Worm (Caenorhabditis elegans) whole organism, L2 larva: Measurements from ENCODE around the gene F38E9.6.

Source experiments
- mdl-1 ChIP-seq, 2 experiments: fragments of 150-350 bp in 1 of 2; sonication (generic microtip) in 1 of 2; optimal IDR thresholded peaks; 2 replicates each; lab custom pipeline; 2017; ENCODE audit warnings: missing biosample characterization in 2 of 2, missing genetic modification characterization in 2 of 2
- ztf-4 ChIP-seq: fragments of 150-350 bp; optimal IDR thresholded peaks from 2 replicates; lab custom pipeline; 2014; ENCODE audit warnings: missing biosample characterization, missing genetic modification characterization

ce11 chrX:16468845-16469244 is 36.6 kb downstream of the F38E9.6 start:
- TF ChIP-seq mdl-1 (tag; optimal IDR thresholded peaks at IDR 0.05; lab: Kevin White, UChicago) (no peak), ztf-4 (tag; lab: Kevin White, UChicago) (no peak)
